Fruit fly (Drosophila melanogaster): ENCODE results near the gene CG1307.

DNA sequence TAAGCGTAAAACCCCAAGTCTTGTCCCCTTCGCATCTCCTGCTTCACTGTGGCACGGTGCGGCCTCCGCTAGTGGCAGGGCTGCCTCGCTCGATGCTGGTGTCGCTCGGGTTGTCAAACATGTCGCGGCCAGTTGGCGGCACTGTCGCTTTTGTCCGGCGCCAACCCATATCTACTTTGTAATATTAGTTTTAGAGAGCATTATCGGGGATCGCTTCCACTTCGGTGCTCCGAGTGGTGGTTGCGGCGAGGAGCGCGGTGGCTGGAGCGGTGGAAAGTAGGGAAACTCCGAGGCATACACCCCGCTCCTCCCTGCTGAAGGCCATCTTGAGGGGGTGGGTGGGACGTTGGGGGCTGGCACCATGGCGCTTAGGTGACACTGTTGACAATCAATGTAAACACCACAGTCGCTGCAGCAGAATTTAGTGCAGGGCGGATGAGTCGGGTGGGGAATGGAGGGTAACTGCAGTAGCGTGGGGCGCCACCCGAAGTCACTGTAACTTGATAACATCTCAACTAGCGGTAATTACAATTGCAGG lies 7.9 kb upstream of the CG1307 start:
- no peak for TF ChIP-seq EcR (GFP tag; optimal IDR thresholded peaks at IDR 0.05)
- TF ChIP-seq CG8478 (optimal IDR thresholded peaks at IDR 0.05) = no peak
- TF ChIP-seq usp (GFP tag; optimal IDR thresholded peaks at IDR 0.05) = no peak
- TF ChIP-seq pan (optimal IDR thresholded peaks at IDR 0.05) = no peak
- TF ChIP-seq psq (optimal IDR thresholded peaks at IDR 0.05) = no peak
